Worm (Caenorhabditis elegans) whole organism, L2 larva: ENCODE measurements around the gene T16G12.4.

Experiments
- C34F6.9 ChIP-seq: fragments of 150-350 bp; optimal IDR thresholded peaks from 2 replicates; lab custom pipeline; 2014; ENCODE audit warnings: missing biosample characterization, missing genetic modification characterization
- F13H6.1 ChIP-seq: sonication (generic microtip); optimal IDR thresholded peaks from 2 replicates; lab custom pipeline; 2016; ENCODE audit warnings: missing genetic modification characterization, missing compliant biosample characterization
- R02D3.7 ChIP-seq: fragments of 150-350 bp; optimal IDR thresholded peaks from 2 replicates; lab custom pipeline; 2014; ENCODE audit warnings: missing biosample characterization, missing genetic modification characterization
- ZK546.5 ChIP-seq: sonication (generic microtip); optimal IDR thresholded peaks from 2 replicates; lab custom pipeline; 2017; ENCODE audit warnings: missing biosample characterization, missing genetic modification characterization
- alr-1 ChIP-seq: fragments of 150-350 bp; optimal IDR thresholded peaks from 2 replicates; lab custom pipeline; 2014; ENCODE audit warnings: missing biosample characterization, missing genetic modification characterization
- aly-2 ChIP-seq: fragments of 150-350 bp; optimal IDR thresholded peaks from 2 replicates; lab custom pipeline; 2014; ENCODE audit warnings: missing biosample characterization, missing genetic modification characterization
- blmp-1 ChIP-seq: sonication (generic microtip); optimal IDR thresholded peaks from 2 replicates; lab custom pipeline; 2017; ENCODE audit warnings: missing genetic modification characterization, mild to moderate bottlenecking, missing compliant biosample characterization, antibody characterized with exemption, moderate library complexity; ENCODE audit not compliant: insufficient read depth
- ceh-16 ChIP-seq: fragments of 150-350 bp; optimal IDR thresholded peaks from 2 replicates; lab custom pipeline; 2014; ENCODE audit warnings: missing biosample characterization, missing genetic modification characterization
- crh-2 ChIP-seq: sonication (generic microtip); optimal IDR thresholded peaks from 2 replicates; lab custom pipeline; 2017; ENCODE audit warnings: missing biosample characterization, missing genetic modification characterization
- elt-1 ChIP-seq: fragments of 150-350 bp; optimal IDR thresholded peaks from 2 replicates; lab custom pipeline; 2014; ENCODE audit warnings: missing biosample characterization, missing genetic modification characterization
- elt-3 ChIP-seq: sonication (generic microtip); optimal IDR thresholded peaks from 2 replicates; lab custom pipeline; 2017; ENCODE audit warnings: missing biosample characterization, missing genetic modification characterization
- fos-1 ChIP-seq: fragments of 150-350 bp; optimal IDR thresholded peaks from 2 replicates; lab custom pipeline; 2014; ENCODE audit warnings: missing biosample characterization, missing genetic modification characterization
- gmeb-1 ChIP-seq: fragments of 150-350 bp; optimal IDR thresholded peaks from 2 replicates; lab custom pipeline; 2014; ENCODE audit warnings: missing biosample characterization, missing genetic modification characterization
- lin-13 ChIP-seq: fragments of 150-350 bp; optimal IDR thresholded peaks from 2 replicates; lab custom pipeline; 2014; ENCODE audit warnings: missing biosample characterization, missing genetic modification reagents, missing genetic modification characterization
- lin-39 ChIP-seq: fragments of 150-350 bp; optimal IDR thresholded peaks from 2 replicates; lab custom pipeline; 2014; ENCODE audit warnings: missing biosample characterization, missing genetic modification reagents, missing genetic modification characterization
- lsy-2 ChIP-seq, 2 experiments: fragments of 150-350 bp in 1 of 2; sonication (generic microtip) in 1 of 2; optimal IDR thresholded peaks; 2 replicates each; lab custom pipeline; 2014 to 2017; ENCODE audit warnings: missing biosample characterization in 2 of 2, missing genetic modification characterization in 2 of 2
- mab-5 ChIP-seq: fragments of 150-350 bp; optimal IDR thresholded peaks from 2 replicates; lab custom pipeline; 2014; ENCODE audit warnings: missing biosample characterization, missing genetic modification characterization
- mbf-1 ChIP-seq: sonication (generic microtip); optimal IDR thresholded peaks from 2 replicates; lab custom pipeline; 2017; ENCODE audit warnings: missing biosample characterization, missing genetic modification characterization
- mdl-1 ChIP-seq, 2 experiments: fragments of 150-350 bp in 1 of 2; sonication (generic microtip) in 1 of 2; optimal IDR thresholded peaks; 2 replicates each; lab custom pipeline; 2017; ENCODE audit warnings: missing biosample characterization in 2 of 2, missing genetic modification characterization in 2 of 2
- nhr-11 ChIP-seq: fragments of 150-350 bp; optimal IDR thresholded peaks from 2 replicates; lab custom pipeline; 2014; ENCODE audit warnings: missing biosample characterization, missing genetic modification characterization
- nhr-12 ChIP-seq: fragments of 150-350 bp; optimal IDR thresholded peaks from 2 replicates; lab custom pipeline; 2014; ENCODE audit warnings: missing biosample characterization, missing genetic modification characterization
- nhr-129 ChIP-seq: fragments of 150-350 bp; optimal IDR thresholded peaks from 2 replicates; lab custom pipeline; 2014; ENCODE audit warnings: missing biosample characterization, missing genetic modification characterization
- nhr-21 ChIP-seq: fragments of 150-350 bp; optimal IDR thresholded peaks from 2 replicates; lab custom pipeline; 2014; ENCODE audit warnings: missing biosample characterization, missing genetic modification characterization
- nhr-25 ChIP-seq: fragments of 150-350 bp; sonication (generic microtip); optimal IDR thresholded peaks from 3 replicates; lab custom pipeline; 2014; ENCODE audit warnings: missing biosample characterization, missing genetic modification characterization
- nhr-6 ChIP-seq: fragments of 150-350 bp; optimal IDR thresholded peaks from 2 replicates; lab custom pipeline; 2014; ENCODE audit warnings: missing biosample characterization, missing genetic modification characterization
- nhr-77 ChIP-seq: fragments of 150-350 bp; optimal IDR thresholded peaks from 2 replicates; lab custom pipeline; 2014; ENCODE audit warnings: missing biosample characterization, missing genetic modification characterization
- peb-1 ChIP-seq: fragments of 150-350 bp; optimal IDR thresholded peaks from 2 replicates; lab custom pipeline; 2014; ENCODE audit warnings: missing biosample characterization, missing genetic modification characterization
- sem-4 ChIP-seq: fragments of 150-350 bp; optimal IDR thresholded peaks from 2 replicates; lab custom pipeline; 2014; ENCODE audit warnings: missing biosample characterization, missing genetic modification reagents, missing genetic modification characterization
- skn-1 ChIP-seq: sonication (generic microtip); optimal IDR thresholded peaks from 2 replicates; lab custom pipeline; 2017; ENCODE audit warnings: missing biosample characterization, missing genetic modification characterization
- sma-3 ChIP-seq: sonication (generic microtip); optimal IDR thresholded peaks from 2 replicates; lab custom pipeline; 2016; ENCODE audit warnings: missing genetic modification reagents, missing genetic modification characterization, missing compliant biosample characterization
- sma-9 ChIP-seq, 2 experiments: fragments of 150-350 bp in 1 of 2; sonication (generic microtip) in 1 of 2; optimal IDR thresholded peaks; 2 replicates each; lab custom pipeline; 2014 to 2016; ENCODE audit warnings: missing genetic modification characterization in 2 of 2, mild to moderate bottlenecking in 1 of 2, missing biosample characterization in 1 of 2, missing compliant biosample characterization in 1 of 2, missing genetic modification reagents in 1 of 2, moderate library complexity in 1 of 2
- snpc-4 ChIP-seq: fragments of 150-350 bp; optimal IDR thresholded peaks from 2 replicates; lab custom pipeline; 2014; ENCODE audit warnings: missing biosample characterization, missing genetic modification characterization
- unc-39 ChIP-seq: fragments of 150-350 bp; optimal IDR thresholded peaks from 2 replicates; lab custom pipeline; 2014; ENCODE audit warnings: missing biosample characterization, missing genetic modification characterization
- unc-55 ChIP-seq: fragments of 150-350 bp; sonication (generic microtip); optimal IDR thresholded peaks from 3 replicates; lab custom pipeline; 2014; ENCODE audit warnings: missing biosample characterization, missing genetic modification reagents, missing genetic modification characterization
- unc-62 ChIP-seq: fragments of 150-350 bp; optimal IDR thresholded peaks from 2 replicates; lab custom pipeline; 2014; ENCODE audit warnings: missing biosample characterization, missing genetic modification reagents, missing genetic modification characterization
- zag-1 ChIP-seq: fragments of 150-350 bp; optimal IDR thresholded peaks from 2 replicates; lab custom pipeline; 2014; ENCODE audit warnings: missing biosample characterization, missing genetic modification characterization
- ztf-11 ChIP-seq: sonication (generic microtip); optimal IDR thresholded peaks from 2 replicates; lab custom pipeline; 2017; ENCODE audit warnings: missing biosample characterization, missing genetic modification characterization
- ztf-4 ChIP-seq: fragments of 150-350 bp; optimal IDR thresholded peaks from 2 replicates; lab custom pipeline; 2014; ENCODE audit warnings: missing biosample characterization, missing genetic modification characterization

Gene T16G12.4

DNA sequence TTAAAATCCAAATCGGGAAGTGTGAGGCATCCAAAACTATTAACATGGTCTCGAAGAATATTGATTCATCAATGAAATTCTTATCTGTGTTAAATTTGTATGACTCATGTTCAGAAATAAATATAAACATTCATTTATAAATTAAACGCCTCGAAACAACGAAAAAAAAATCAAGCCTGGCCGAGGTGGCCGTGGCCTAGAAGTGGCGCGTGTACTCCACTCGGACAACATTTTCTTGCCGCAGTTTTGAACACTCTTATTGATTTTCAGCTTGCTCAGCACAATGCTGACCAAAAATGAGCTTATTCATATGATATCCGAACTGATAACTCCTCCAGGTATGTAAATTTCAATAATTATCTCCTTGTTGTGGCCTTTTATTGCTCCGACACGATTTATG lies 6.5 kb downstream of the T16G12.4 start, which contains the start of gene ekl-6:
Gene ekl-6, plus strand, starts transcription at position 265 of the 400 bp plus-strand sequence.
- TF ChIP-seq sma-9 (GFP tag; optimal IDR thresholded peaks at IDR 0.05; lab: Kevin White, UChicago) (peak; percentile 68), sma-9 (tag; optimal IDR thresholded peaks at IDR 0.05; lab: Kevin White, UChicago) (no peak), nhr-11 (no peak), mdl-1 (tag; optimal IDR thresholded peaks at IDR 0.05; lab: Kevin White, UChicago) (no peak), nhr-25 (tag; lab: Kevin White, UChicago) (no peak), ztf-11 (tag; lab: Kevin White, UChicago) (no peak), skn-1 (tag; lab: Kevin White, UChicago) (no peak), blmp-1 (tag; lab: Kevin White, UChicago) (no peak), zag-1 (no peak), gmeb-1 (tag; lab: Kevin White, UChicago) (peak; percentile 51), R02D3.7 (tag; lab: Kevin White, UChicago) (no peak), aly-2 (tag; lab: Kevin White, UChicago) (no peak), sem-4 (tag; lab: Kevin White, UChicago) (no peak), nhr-12 (tag; lab: Kevin White, UChicago) (no peak), ceh-16 (tag; lab: Kevin White, UChicago) (no peak), unc-62 (no peak), C34F6.9 (peak; percentile 73), lin-39 (tag; lab: Kevin White, UChicago) (no peak), nhr-77 (tag; lab: Kevin White, UChicago) (no peak), mbf-1 (tag; lab: Kevin White, UChicago) (no peak), lin-13 (GFP tag; lab: Kevin White, UChicago) (no peak), nhr-129 (tag; lab: Kevin White, UChicago) (no peak), unc-55 (GFP tag; lab: Kevin White, UChicago) (peak; percentile 54), ztf-4 (no peak), F13H6.1 (tag; lab: Kevin White, UChicago) (peak; percentile 58), fos-1 (peak; percentile 21), sma-3 (GFP tag; lab: Kevin White, UChicago) (peak; percentile 63), unc-39 (tag; lab: Kevin White, UChicago) (no peak), lsy-2 (tag; optimal IDR thresholded peaks at IDR 0.05; lab: Kevin White, UChicago) (peak in 1 of 2 experiments; percentile 47), elt-1 (tag; lab: Kevin White, UChicago) (no peak), crh-2 (tag; lab: Kevin White, UChicago) (peak; percentile 4), nhr-6 (tag; lab: Kevin White, UChicago) (no peak), alr-1 (tag; lab: Kevin White, UChicago) (no peak), mab-5 (tag; lab: Kevin White, UChicago) (no peak), elt-3 (tag; lab: Kevin White, UChicago) (no peak), peb-1 (tag; lab: Kevin White, UChicago) (no peak), nhr-21 (tag; lab: Kevin White, UChicago) (no peak), snpc-4 (tag; lab: Kevin White, UChicago) (no peak)

DNA sequence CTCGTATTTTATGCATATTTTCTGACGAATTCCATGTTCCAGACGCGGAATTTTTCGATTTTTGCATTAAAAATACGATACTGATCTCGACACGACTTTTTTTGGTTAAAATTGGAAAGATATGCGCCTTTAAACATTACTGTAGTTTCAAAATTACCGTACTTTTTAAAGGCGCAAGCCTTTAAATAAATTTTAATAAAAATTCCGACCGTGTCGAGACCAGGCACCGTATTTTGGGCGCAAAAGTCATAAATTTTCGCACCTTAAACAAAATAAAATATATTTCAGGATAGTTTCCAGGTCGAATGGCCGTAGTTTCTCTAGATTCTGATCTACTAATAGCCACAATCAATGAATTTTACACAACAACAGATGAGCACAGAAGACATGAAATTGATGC lies 11.7 kb downstream of the T16G12.4 start, which contains the start of gene T16G12.6:
Gene T16G12.6, plus strand, starts transcription at position 301 of the 400 bp plus-strand sequence.
- TF ChIP-seq nhr-6 (tag; lab: Kevin White, UChicago) (no peak), skn-1 (tag; lab: Kevin White, UChicago) (no peak), lsy-2 (tag; optimal IDR thresholded peaks at IDR 0.05; lab: Kevin White, UChicago) (no peak), zag-1 (no peak)
- TF ChIP-seq, all 48 proteins: peak for 0

DNA sequence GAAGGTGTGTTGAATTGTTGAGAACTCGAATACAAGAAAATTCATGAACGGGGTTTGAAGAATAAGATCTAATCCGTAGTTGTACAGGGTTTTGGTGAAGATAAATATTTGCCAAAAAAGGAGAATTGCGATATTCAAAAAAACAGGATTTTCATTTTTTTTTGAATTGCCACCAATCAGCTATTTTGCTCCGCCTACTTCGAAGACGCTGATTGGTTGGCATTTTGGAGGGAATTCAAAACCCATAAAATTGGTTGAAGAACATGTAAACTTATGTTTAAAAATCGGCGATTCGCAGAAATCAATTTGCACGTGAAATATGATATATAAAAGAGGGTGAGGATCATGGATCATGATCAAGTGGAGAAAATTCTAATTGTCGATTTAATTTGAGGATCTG lies 18.4 kb downstream of the T16G12.4 start:
- no peak for TF ChIP-seq nhr-21 (tag; lab: Kevin White, UChicago)
- no peak for TF ChIP-seq unc-55 (GFP tag; lab: Kevin White, UChicago)
- TF ChIP-seq nhr-77 (tag; lab: Kevin White, UChicago), result no peak
- no peak for TF ChIP-seq F13H6.1 (tag; lab: Kevin White, UChicago)
- TF ChIP-seq snpc-4 (tag; lab: Kevin White, UChicago), result no peak
- TF ChIP-seq fos-1, result no peak

DNA sequence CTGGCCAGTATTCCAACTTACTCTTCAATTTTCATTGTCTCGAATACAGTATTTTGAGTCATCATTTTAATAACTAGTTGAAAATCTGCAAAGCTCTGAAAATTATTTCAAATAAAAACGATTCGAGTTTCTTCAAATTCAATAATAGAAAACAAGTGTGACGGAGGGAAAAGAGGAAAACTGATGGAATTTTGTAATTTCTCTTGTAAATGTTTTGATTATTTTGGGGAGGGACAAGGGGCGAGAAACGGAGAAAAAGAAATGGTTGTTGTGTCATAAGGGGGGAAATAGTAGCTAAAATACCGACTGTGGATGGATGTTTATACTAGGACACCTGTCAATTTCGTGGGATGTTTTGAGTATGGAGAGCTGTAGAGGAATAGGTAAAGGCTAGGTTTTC lies 20.5 kb downstream of the T16G12.4 start, which contains the start of gene T16G12.9:
Gene T16G12.9, minus strand, starts transcription at position 101 of the 400 bp plus-strand sequence.
- TF ChIP-seq nhr-25 (tag; lab: Kevin White, UChicago) (no peak), ZK546.5 (tag; lab: Kevin White, UChicago) (no peak)
- TF ChIP-seq, all 48 proteins: peak for 0
